Fruit fly (Drosophila melanogaster) whole organism, pupa: ENCODE measurements around the gene CG4586.

Experiments
- CG10348 ChIP-seq: fragments of 200-800 bp; sonication (Bioruptor generic); IDR thresholded peaks from 2 replicates; pipeline ENCODE4 v1.3.6; 2022; ENCODE audit warnings: missing biosample characterization, missing genetic modification characterization
- CG12605 ChIP-seq: fragments of 200-800 bp; sonication (Bioruptor generic); IDR thresholded peaks from 2 replicates; pipeline ENCODE4 v1.3.6; 2022; ENCODE audit warnings: missing biosample characterization, missing genetic modification characterization
- CG13204 ChIP-seq: fragments of 200-800 bp; sonication (Bioruptor generic); optimal IDR thresholded peaks from 2 replicates; lab custom pipeline; 2018; ENCODE audit warnings: missing biosample characterization, mild to moderate bottlenecking, missing genetic modification characterization, moderate library complexity
- CG14655 ChIP-seq: fragments of 200-800 bp; sonication (Bioruptor generic); optimal IDR thresholded peaks from 3 replicates; lab custom pipeline; 2017; ENCODE audit warnings: mild to moderate bottlenecking, missing biosample characterization, missing genetic modification reagents, missing genetic modification characterization
- CG15710 ChIP-seq: fragments of 200-800 bp; sonication (Bioruptor generic); optimal IDR thresholded peaks from 2 replicates; lab custom pipeline; 2018; ENCODE audit warnings: missing biosample characterization, mild to moderate bottlenecking, missing genetic modification characterization, moderate library complexity
- CG17806 ChIP-seq: fragments of 200-800 bp; sonication (Bioruptor generic); optimal IDR thresholded peaks from 2 replicates; lab custom pipeline; 2018; ENCODE audit warnings: missing biosample characterization, mild to moderate bottlenecking, missing genetic modification characterization, moderate library complexity
- CG32121 ChIP-seq: fragments of 200-800 bp; sonication (Bioruptor generic); IDR thresholded peaks from 2 replicates; pipeline ENCODE4 v1.3.6; 2022; ENCODE audit warnings: missing biosample characterization, missing genetic modification characterization
- CG34367 ChIP-seq: fragments of 200-800 bp; sonication (Bioruptor generic); optimal IDR thresholded peaks from 2 replicates; lab custom pipeline; 2018; ENCODE audit warnings: missing biosample characterization, mild to moderate bottlenecking, missing genetic modification characterization
- CG4496 ChIP-seq: fragments of 200-800 bp; sonication (Bioruptor generic); IDR thresholded peaks from 3 replicates; pipeline ENCODE4 v1.3.6; 2022; ENCODE audit warnings: missing biosample characterization, missing genetic modification characterization
- CG8159 ChIP-seq: fragments of 200-800 bp; sonication (Bioruptor generic); optimal IDR thresholded peaks from 3 replicates; lab custom pipeline; 2018; ENCODE audit warnings: missing biosample characterization, mild to moderate bottlenecking, missing genetic modification characterization, moderate library complexity
- CG8301 ChIP-seq: fragments of 200-800 bp; sonication (Bioruptor generic); optimal IDR thresholded peaks from 2 replicates; lab custom pipeline; 2018; ENCODE audit warnings: missing biosample characterization, mild to moderate bottlenecking, missing genetic modification characterization
- CG9948 ChIP-seq: fragments of 200-800 bp; sonication (Bioruptor generic); optimal IDR thresholded peaks from 2 replicates; lab custom pipeline; 2018; ENCODE audit warnings: missing biosample characterization, mild to moderate bottlenecking, missing genetic modification characterization, moderate library complexity
- D1 ChIP-seq: fragments of 200-800 bp; sonication (Bioruptor generic); optimal IDR thresholded peaks from 2 replicates; lab custom pipeline; 2018; ENCODE audit warnings: missing biosample characterization, mild to moderate bottlenecking, missing genetic modification characterization, moderate library complexity
- EcR ChIP-seq: fragments of 200-800 bp; sonication (Bioruptor generic); optimal IDR thresholded peaks from 3 replicates; lab custom pipeline; 2019; ENCODE audit warnings: missing biosample characterization, missing genetic modification characterization, mild to moderate bottlenecking, moderate library complexity, missing genetic modification reagents
- Ets98B ChIP-seq: fragments of 200-800 bp; sonication (Bioruptor generic); IDR thresholded peaks from 2 replicates; pipeline ENCODE4 v1.3.6; 2022; ENCODE audit warnings: missing biosample characterization, missing genetic modification characterization
- Pif1A ChIP-seq: fragments of 200-800 bp; sonication (Bioruptor generic); optimal IDR thresholded peaks from 3 replicates; lab custom pipeline; 2016; ENCODE audit warnings: missing biosample characterization, missing genetic modification characterization
- Pif1B ChIP-seq: fragments of 200-800 bp; sonication (Bioruptor generic); optimal IDR thresholded peaks from 3 replicates; lab custom pipeline; 2016; ENCODE audit warnings: missing biosample characterization, missing genetic modification characterization
- Snoo ChIP-seq: fragments of 200-800 bp; sonication (Bioruptor generic); optimal IDR thresholded peaks from 3 replicates; lab custom pipeline; 2017; ENCODE audit warnings: missing biosample characterization, mild to moderate bottlenecking, missing genetic modification characterization, inconsistent platforms
- fd96Ca ChIP-seq: fragments of 200-800 bp; sonication (Bioruptor generic); IDR thresholded peaks from 3 replicates; pipeline ENCODE4 v1.3.6; 2022; ENCODE audit warnings: missing biosample characterization, missing genetic modification characterization
- gl ChIP-seq: fragments of 200-800 bp; sonication (Bioruptor generic); optimal IDR thresholded peaks from 2 replicates; lab custom pipeline; 2018; ENCODE audit warnings: missing biosample characterization, mild to moderate bottlenecking, missing genetic modification characterization
- rn ChIP-seq: fragments of 200-800 bp; sonication (Bioruptor generic); IDR thresholded peaks from 2 replicates; pipeline ENCODE4 v1.3.6; 2022; ENCODE audit warnings: missing biosample characterization, missing genetic modification characterization

Gene CG4586

dm6 chrX:6996130-6996529 is 26.4 kb downstream of the CG4586 start:
- TF ChIP-seq CG8301 (tag; lab: Kevin White, UChicago) (no peak), rn (no peak), CG4496 (GFP tag; lab: Robert Waterston, UW) (no peak), Snoo (tag; lab: Kevin White, UChicago) (no peak), CG10348 (no peak), CG12605 (GFP tag; lab: Robert Waterston, UW) (no peak), CG17806 (no peak), CG8159 (no peak), Pif1B (no peak)

dm6 chrX:6996965-6997652 is 27.4 kb downstream of the CG4586 start:
- TF ChIP-seq Snoo (tag; lab: Kevin White, UChicago) = no peak
- TF ChIP-seq CG10348 = no peak
- TF ChIP-seq fd96Ca (GFP tag; lab: Robert Waterston, UW) = no peak
- no peak for TF ChIP-seq CG12605 (GFP tag; lab: Robert Waterston, UW)

- TF ChIP-seq CG15710 (tag; lab: Kevin White, UChicago) = peak; percentile 92
- peak; percentile 11 for TF ChIP-seq gl (tag; lab: Kevin White, UChicago)
- TF ChIP-seq fd96Ca (GFP tag; lab: Robert Waterston, UW) = peak; percentile 64; the same call in 1 of the 3 replicates
- peak; percentile 66 for TF ChIP-seq Pif1B
- peak; percentile 58 for TF ChIP-seq CG13204 (GFP tag; lab: Kevin White, UChicago)
- no peak for TF ChIP-seq EcR
- peak; percentile 89 for TF ChIP-seq CG34367 (tag; lab: Kevin White, UChicago)
- peak; percentile 65 for TF ChIP-seq Pif1A (GFP tag; lab: Kevin White, UChicago)
- peak; percentile 76 for TF ChIP-seq Snoo (tag; lab: Kevin White, UChicago)
- TF ChIP-seq Ets98B (GFP tag; lab: Robert Waterston, UW) = peak; percentile 69
- peak; percentile 52; the same call in 1 of the 2 replicates for TF ChIP-seq rn
- 0 out of 2 replicates have a peak, but pooled peaks have one; percentile 17 for TF ChIP-seq CG10348
- TF ChIP-seq CG4496 (GFP tag; lab: Robert Waterston, UW) = peak; percentile 89
- TF ChIP-seq CG14655 (GFP tag; lab: Kevin White, UChicago) = peak; percentile 88
- peak; percentile 89 for TF ChIP-seq CG17806
- peak; percentile 88 for TF ChIP-seq CG9948 (tag; lab: Kevin White, UChicago)
- TF ChIP-seq CG8159 = peak; percentile 93
- peak; percentile 77 for TF ChIP-seq CG12605 (GFP tag; lab: Robert Waterston, UW)
- TF ChIP-seq CG32121 (GFP tag; lab: Robert Waterston, UW) = peak; percentile 74
- TF ChIP-seq CG8301 (tag; lab: Kevin White, UChicago) = peak; percentile 81
- TF ChIP-seq D1 = peak; percentile 64
Measured at dm6 chrX:6997653-6998491, 28.2 kb downstream of the CG4586 start.

dm6 chrX:6998492-6998852 is 28.8 kb downstream of the CG4586 start, which contains the start of gene Inx2:
Inx2 (plus strand) TSS chrX:6998672.
- TF ChIP-seq CG13204 (GFP tag; lab: Kevin White, UChicago) = peak; percentile 58
- no peak for TF ChIP-seq CG17806
- peak; percentile 64 for TF ChIP-seq EcR
- no peak for TF ChIP-seq CG8159
- TF ChIP-seq CG10348 = no peak
- TF ChIP-seq fd96Ca (GFP tag; lab: Robert Waterston, UW) = 0 out of 3 replicates have a peak, but pooled peaks have one; percentile 28
- peak; percentile 56 for TF ChIP-seq gl (tag; lab: Kevin White, UChicago)
- peak; percentile 76; the same call in 2 of the 3 replicates for TF ChIP-seq CG4496 (GFP tag; lab: Robert Waterston, UW)
- TF ChIP-seq D1 = no peak
- TF ChIP-seq CG8301 (tag; lab: Kevin White, UChicago) = no peak
- TF ChIP-seq CG15710 (tag; lab: Kevin White, UChicago) = no peak
- TF ChIP-seq Pif1A (GFP tag; lab: Kevin White, UChicago) = peak; percentile 58
- no peak for TF ChIP-seq CG9948 (tag; lab: Kevin White, UChicago)
- TF ChIP-seq CG34367 (tag; lab: Kevin White, UChicago) = no peak
- TF ChIP-seq Pif1B = no peak
- TF ChIP-seq Snoo (tag; lab: Kevin White, UChicago) = no peak
- peak; percentile 80 for TF ChIP-seq CG12605 (GFP tag; lab: Robert Waterston, UW)
- TF ChIP-seq Ets98B (GFP tag; lab: Robert Waterston, UW) = peak; percentile 78
- peak; percentile 63 for TF ChIP-seq CG32121 (GFP tag; lab: Robert Waterston, UW)
- no peak for TF ChIP-seq rn
- TF ChIP-seq CG14655 (GFP tag; lab: Kevin White, UChicago) = no peak

dm6 chrX:7000444-7001134 is 30.9 kb downstream of the CG4586 start:
- TF ChIP-seq CG15710 (tag; lab: Kevin White, UChicago) = peak; percentile 40
- peak; percentile 47 for TF ChIP-seq CG8159
- TF ChIP-seq CG4496 (GFP tag; lab: Robert Waterston, UW) = no peak
- TF ChIP-seq gl (tag; lab: Kevin White, UChicago) = no peak
- TF ChIP-seq Snoo (tag; lab: Kevin White, UChicago) = no peak
- no peak for TF ChIP-seq Ets98B (GFP tag; lab: Robert Waterston, UW)
- TF ChIP-seq CG34367 (tag; lab: Kevin White, UChicago) = peak; percentile 28
- TF ChIP-seq rn = no peak
- TF ChIP-seq CG14655 (GFP tag; lab: Kevin White, UChicago) = peak; percentile 67
- TF ChIP-seq EcR = peak; percentile 33
- peak; percentile 46 for TF ChIP-seq CG8301 (tag; lab: Kevin White, UChicago)
- TF ChIP-seq CG12605 (GFP tag; lab: Robert Waterston, UW) = no peak
- TF ChIP-seq fd96Ca (GFP tag; lab: Robert Waterston, UW) = no peak
- peak; percentile 41 for TF ChIP-seq Pif1A (GFP tag; lab: Kevin White, UChicago)
- no peak for TF ChIP-seq D1
- no peak for TF ChIP-seq CG17806
- TF ChIP-seq Pif1B = no peak
- TF ChIP-seq CG32121 (GFP tag; lab: Robert Waterston, UW) = no peak
- TF ChIP-seq CG10348 = no peak
- TF ChIP-seq CG9948 (tag; lab: Kevin White, UChicago) = peak; percentile 20
- TF ChIP-seq CG13204 (GFP tag; lab: Kevin White, UChicago) = no peak
- TF ChIP-seq, all 21 proteins: peak for 8
